Fruit fly (Drosophila melanogaster): ENCODE results near the gene CG10096.

The CG10096 gene

DNA sequence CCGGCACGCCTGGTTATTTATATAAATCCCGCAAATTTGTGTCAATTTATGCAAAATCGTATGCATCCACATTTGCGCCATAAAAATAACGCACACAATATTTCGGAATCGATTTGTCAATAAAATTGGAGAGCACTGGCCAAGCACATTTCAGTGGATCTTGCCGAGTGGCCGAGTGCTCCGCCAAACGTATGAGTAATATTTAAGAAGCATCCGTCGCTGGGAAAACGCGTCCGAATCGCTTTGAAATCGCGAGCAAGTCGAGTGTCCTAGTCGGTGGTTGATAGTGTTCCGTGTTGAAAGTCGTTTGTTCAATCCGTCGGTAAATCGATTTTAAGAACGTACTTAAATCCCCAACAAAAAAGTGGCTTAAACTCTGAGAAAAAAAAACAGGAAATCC, 8.8 kb downstream of the CG10096 start, which contains the start of gene CG33098:
Gene CG33098 (plus strand): TSS at position 224 of the 400 bp plus-strand sequence.
- TF ChIP-seq CG8359 (GFP tag; optimal IDR thresholded peaks at IDR 0.05; ENCODE audit: borderline replicate concordance): peak; percentile 97
- TF ChIP-seq Jarid2 (GFP tag; optimal IDR thresholded peaks at IDR 0.05): no peak

DNA sequence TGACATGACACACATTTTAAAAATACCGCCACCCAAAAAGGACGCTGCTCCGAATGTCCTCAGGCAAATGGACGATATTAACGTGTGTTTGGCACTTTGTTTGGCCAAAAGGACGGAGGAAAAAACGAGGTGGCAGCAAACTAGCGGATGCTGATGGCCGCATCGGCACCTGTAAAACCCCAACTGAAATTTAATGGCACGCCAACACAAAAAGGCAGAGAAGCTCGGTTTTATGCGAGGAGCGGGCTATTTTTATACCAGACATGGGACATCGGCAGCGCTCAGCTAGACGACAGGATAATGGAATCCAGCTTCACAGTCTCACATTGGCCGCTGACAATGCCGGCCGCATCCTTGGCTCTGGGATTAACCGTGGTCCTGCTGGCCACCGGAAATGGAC, 9.8 kb downstream of the CG10096 start, which contains the start of gene Sol1:
Gene Sol1 (plus strand): TSS at position 301 of the 400 bp plus-strand sequence.
- TF ChIP-seq dati (GFP tag; IDR thresholded peaks at IDR 0.05): no peak
- TF ChIP-seq sd (tag; optimal IDR thresholded peaks at IDR 0.05): no peak
- TF ChIP-seq CG2712 (tag; optimal IDR thresholded peaks at IDR 0.05): no peak
- TF ChIP-seq CG1602 (GFP tag; optimal IDR thresholded peaks at IDR 0.05): no peak
- TF ChIP-seq Doc2 (GFP tag; IDR thresholded peaks at IDR 0.05): no peak
- TF ChIP-seq CG42726 (GFP tag; IDR thresholded peaks at IDR 0.05; ENCODE audit: partially characterized antibody): no peak
- no peak for TF ChIP-seq Hr39 (optimal IDR thresholded peaks at IDR 0.05)
- TF ChIP-seq CG6272 (GFP tag; IDR thresholded peaks at IDR 0.05): no peak
- TF ChIP-seq mld (GFP tag; IDR thresholded peaks at IDR 0.05; ENCODE audit: partially characterized antibody): no peak

DNA sequence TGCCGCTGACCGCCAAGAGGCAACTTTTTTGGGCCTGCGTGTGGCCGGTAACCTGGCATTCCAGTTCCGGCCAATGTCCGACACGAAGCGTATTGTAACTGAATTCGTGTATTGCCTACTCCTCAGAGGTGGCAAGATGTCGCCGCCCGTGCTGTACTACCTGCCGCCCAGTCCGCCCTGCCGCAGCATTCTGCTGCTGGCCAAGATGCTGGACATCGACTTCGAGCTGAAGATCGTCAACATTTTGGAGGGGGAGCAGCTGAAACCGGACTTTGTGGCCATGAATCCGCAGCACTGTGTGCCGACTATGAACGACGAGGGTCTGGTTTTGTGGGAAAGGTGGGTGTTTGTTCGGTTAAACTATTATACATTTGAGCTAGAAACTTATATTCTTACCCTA, 11.5 kb downstream of the CG10096 start:
- TF ChIP-seq Xrp1 (GFP tag; IDR thresholded peaks at IDR 0.05) (no peak), CG6175 (GFP tag; IDR thresholded peaks at IDR 0.05) (peak; percentile 75; the same call in 1 of the 3 replicates), CG1647 (GFP tag; optimal IDR thresholded peaks at IDR 0.05) (no peak), CG17568 (GFP tag; optimal IDR thresholded peaks at IDR 0.05) (no peak), Drgx (GFP tag; IDR thresholded peaks at IDR 0.05) (0 out of 2 replicates have a peak, but pooled peaks have one; percentile 24), Sox100B (GFP tag; optimal IDR thresholded peaks at IDR 0.05) (no peak), grau (tag; optimal IDR thresholded peaks at IDR 0.05) (no peak)

DNA sequence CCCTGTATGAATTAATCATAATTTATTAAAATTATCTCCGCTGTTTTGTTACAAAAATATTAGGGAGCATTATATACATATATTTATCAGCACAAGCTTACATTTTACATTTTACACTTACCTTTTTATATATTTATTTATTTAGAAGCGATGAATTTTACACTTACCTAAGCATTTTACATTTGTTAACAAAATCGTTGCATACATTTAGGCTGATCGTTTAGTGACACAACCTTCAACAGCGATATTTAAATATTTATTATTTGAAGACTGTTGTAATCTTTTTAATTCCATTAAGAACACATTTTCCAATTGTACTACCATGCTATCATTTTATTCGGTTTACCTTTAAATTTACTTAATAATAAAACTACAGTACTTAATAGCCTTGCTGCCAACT, 12.0 kb downstream of the CG10096 start:
- TF ChIP-seq schlank (tag; optimal IDR thresholded peaks at IDR 0.05): no peak
- TF ChIP-seq Fer2 (tag; optimal IDR thresholded peaks at IDR 0.05): no peak
- no peak for TF ChIP-seq ara (GFP tag; IDR thresholded peaks at IDR 0.05)
- TF ChIP-seq NK7.1 (GFP tag; optimal IDR thresholded peaks at IDR 0.05): no peak
- no peak for TF ChIP-seq CG17328 (GFP tag; IDR thresholded peaks at IDR 0.05)
- no peak for TF ChIP-seq CG4617 (GFP tag; optimal IDR thresholded peaks at IDR 0.05; ENCODE audit: borderline replicate concordance)
- TF ChIP-seq stwl (tag; optimal IDR thresholded peaks at IDR 0.05): peak; percentile 39
- peak; percentile 71 for TF ChIP-seq CTCF (GFP tag; optimal IDR thresholded peaks at IDR 0.05)
- no peak for TF ChIP-seq CG12769 (tag; optimal IDR thresholded peaks at IDR 0.05)
- TF ChIP-seq amos (GFP tag; IDR thresholded peaks at IDR 0.05; ENCODE audit: partially characterized antibody): peak; percentile 60
- peak; percentile 21; the same call in 1 of the 2 replicates for TF ChIP-seq CG13287 (GFP tag; IDR thresholded peaks at IDR 0.05; ENCODE audit: partially characterized antibody)
- TF ChIP-seq Bgb (GFP tag; IDR thresholded peaks at IDR 0.05; ENCODE audit: partially characterized antibody): peak; percentile 20; the same call in 1 of the 2 replicates
- TF ChIP-seq CG14014 (GFP tag; IDR thresholded peaks at IDR 0.05): no peak
- TF ChIP-seq Bdp1 (GFP tag; optimal IDR thresholded peaks at IDR 0.05): no peak
- no peak for TF ChIP-seq insv (GFP tag; optimal IDR thresholded peaks at IDR 0.05)
- no peak for TF ChIP-seq inv (GFP tag; IDR thresholded peaks at IDR 0.05; ENCODE audit: partially characterized antibody)
- no peak for TF ChIP-seq CG11560 (tag; IDR thresholded peaks at IDR 0.05)
- peak; percentile 27; the same call in 1 of the 3 replicates for TF ChIP-seq knrl (GFP tag; IDR thresholded peaks at IDR 0.05; ENCODE audit: partially characterized antibody)
- TF ChIP-seq CG8290 (GFP tag; optimal IDR thresholded peaks at IDR 0.05): no peak
- no peak for TF ChIP-seq CG8290 (tag; optimal IDR thresholded peaks at IDR 0.05)
- no peak for TF ChIP-seq kah (GFP tag; optimal IDR thresholded peaks at IDR 0.05)
- TF ChIP-seq CG16813 (GFP tag; IDR thresholded peaks at IDR 0.05; ENCODE audit: partially characterized antibody): peak; percentile 31; the same call in 1 of the 3 replicates
- no peak for TF ChIP-seq unc-4 (GFP tag; IDR thresholded peaks at IDR 0.05; ENCODE audit: partially characterized antibody)
